Fruit fly (Drosophila melanogaster) whole organism, embryonic: Measurements from ENCODE around the gene CG42269.
A peak's percentile ranks its signal among the peaks of the same experiment; 100 is the strongest.

Source experiments
- Asciz ChIP-seq: fragments of 200-800 bp; sonication (Bioruptor generic); optimal IDR thresholded peaks from 2 replicates; lab custom pipeline; 2017; ENCODE audit warnings: missing biosample characterization, mild to moderate bottlenecking, missing genetic modification characterization, missing genetic modification reagents
- CG11696 ChIP-seq: fragments of 200-800 bp; sonication (Bioruptor generic); IDR thresholded peaks from 2 replicates; pipeline ENCODE4 v1.3.6; 2022; ENCODE audit warnings: missing biosample characterization, missing genetic modification characterization
- CG12236 ChIP-seq: fragments of 200-800 bp; sonication (Bioruptor generic); optimal IDR thresholded peaks from 2 replicates; lab custom pipeline; 2016; ENCODE audit warnings: missing biosample characterization, missing genetic modification characterization
- CG12659 ChIP-seq: fragments of 200-800 bp; sonication (Bioruptor generic); optimal IDR thresholded peaks from 3 replicates; lab custom pipeline; 2017; ENCODE audit warnings: mild to moderate bottlenecking, missing biosample characterization, missing genetic modification reagents, missing genetic modification characterization
- CG12769 ChIP-seq: fragments of 200-800 bp; sonication (Bioruptor generic); optimal IDR thresholded peaks from 2 replicates; lab custom pipeline; 2019; ENCODE audit warnings: missing biosample characterization, mild to moderate bottlenecking, missing genetic modification characterization, moderate library complexity
- CG14014 ChIP-seq: fragments of 200-800 bp; sonication (Bioruptor generic); IDR thresholded peaks from 2 replicates; pipeline ENCODE4 v1.3.6; 2022; ENCODE audit warnings: missing biosample characterization, missing genetic modification characterization
- CG1603 ChIP-seq: fragments of 200-800 bp; sonication (Bioruptor generic); optimal IDR thresholded peaks from 2 replicates; lab custom pipeline; 2019; ENCODE audit warnings: missing biosample characterization, mild to moderate bottlenecking, missing genetic modification characterization, moderate library complexity
- CG16863 ChIP-seq: fragments of 200-800 bp; sonication (Bioruptor generic); optimal IDR thresholded peaks from 3 replicates; lab custom pipeline; 2016; ENCODE audit warnings: missing biosample characterization, missing genetic modification characterization
- CG18476 ChIP-seq: fragments of 200-800 bp; sonication (Bioruptor generic); optimal IDR thresholded peaks from 2 replicates; lab custom pipeline; 2016; ENCODE audit warnings: missing biosample characterization, mild to moderate bottlenecking, missing genetic modification characterization
- CG2889 ChIP-seq: fragments of 200-800 bp; sonication (Bioruptor generic); IDR thresholded peaks from 3 replicates; pipeline ENCODE4 v1.3.6; 2022; ENCODE audit warnings: missing biosample characterization, missing genetic modification characterization
- CG3163 ChIP-seq: fragments of 200-800 bp; sonication (Bioruptor generic); optimal IDR thresholded peaks from 3 replicates; lab custom pipeline; 2016; ENCODE audit warnings: missing biosample characterization, missing genetic modification characterization
- CG32532 ChIP-seq: fragments of 200-800 bp; sonication (Bioruptor generic); IDR thresholded peaks from 2 replicates; pipeline ENCODE4 v1.3.6; 2022; ENCODE audit warnings: missing biosample characterization, missing genetic modification characterization
- CG33557 ChIP-seq: fragments of 200-800 bp; sonication (Bioruptor generic); optimal IDR thresholded peaks from 2 replicates; lab custom pipeline; 2019; ENCODE audit warnings: missing biosample characterization, mild to moderate bottlenecking, missing genetic modification characterization, moderate library complexity
- CG5953 ChIP-seq: fragments of 200-800 bp; sonication (Bioruptor generic); IDR thresholded peaks from 2 replicates; pipeline ENCODE4 v1.3.6; 2022; ENCODE audit warnings: missing biosample characterization, missing genetic modification characterization
- CG6654 ChIP-seq: fragments of 200-800 bp; sonication (Bioruptor generic); optimal IDR thresholded peaks from 2 replicates; lab custom pipeline; 2017; ENCODE audit warnings: missing biosample characterization, mild to moderate bottlenecking, missing genetic modification characterization
- CG7963 ChIP-seq: fragments of 200-800 bp; sonication (Bioruptor generic); IDR thresholded peaks from 3 replicates; pipeline ENCODE4 v1.3.6; 2022; ENCODE audit warnings: missing biosample characterization, missing genetic modification characterization; ENCODE audit not compliant: partially characterized antibody
- CHES-1-like ChIP-seq: fragments of 200-800 bp; sonication (Bioruptor generic); optimal IDR thresholded peaks from 2 replicates; lab custom pipeline; 2016; ENCODE audit warnings: missing biosample characterization, missing genetic modification characterization
- D ChIP-seq, 2 experiments: fragments of 200-800 bp in 1 of 2; fragments of >200 bp in 1 of 2; sonication (Bioruptor generic) in 1 of 2; optimal IDR thresholded peaks; 2 replicates in 1 of 2; 3 replicates in 1 of 2; lab custom pipeline; 2017; ENCODE audit warnings: mild to moderate bottlenecking in 1 of 2, missing biosample characterization in 1 of 2, missing genetic modification characterization in 1 of 2, missing genetic modification reagents in 1 of 2
- Dek ChIP-seq: fragments of 200-800 bp; sonication (Bioruptor generic); optimal IDR thresholded peaks from 3 replicates; lab custom pipeline; 2019; ENCODE audit warnings: missing biosample characterization, mild to moderate bottlenecking, missing genetic modification characterization, moderate library complexity
- Dip3 ChIP-seq: fragments of 200-800 bp; sonication (Bioruptor generic); optimal IDR thresholded peaks from 3 replicates; lab custom pipeline; 2016; ENCODE audit warnings: missing biosample characterization, missing genetic modification characterization
- Dp ChIP-seq: fragments of 200-800 bp; sonication (Bioruptor generic); optimal IDR thresholded peaks from 2 replicates; lab custom pipeline; 2018; ENCODE audit warnings: missing biosample characterization, mild to moderate bottlenecking, missing genetic modification characterization, moderate library complexity
- Ets97D ChIP-seq: fragments of 200-800 bp; sonication (Bioruptor generic); optimal IDR thresholded peaks from 3 replicates; lab custom pipeline; 2016; ENCODE audit warnings: missing biosample characterization, missing genetic modification characterization
- HmgZ ChIP-seq: fragments of 200-800 bp; sonication (Bioruptor generic); optimal IDR thresholded peaks from 2 replicates; lab custom pipeline; 2018; ENCODE audit warnings: missing biosample characterization, mild to moderate bottlenecking, missing genetic modification characterization
- Hr3 ChIP-seq: fragments of 200-800 bp; sonication (Bioruptor generic); optimal IDR thresholded peaks from 3 replicates; lab custom pipeline; 2016; ENCODE audit warnings: missing biosample characterization, missing genetic modification characterization
- Max ChIP-seq: fragments of 200-800 bp; sonication (Bioruptor generic); optimal IDR thresholded peaks from 2 replicates; lab custom pipeline; 2016; ENCODE audit warnings: missing biosample characterization, mild to moderate bottlenecking, missing genetic modification characterization
- Med ChIP-seq: fragments of 200-800 bp; sonication (Bioruptor generic); peaks from one replicate; lab custom pipeline; 2016; ENCODE audit warnings: missing biosample characterization, missing genetic modification characterization, mild to moderate bottlenecking, inconsistent platforms, moderate library complexity
- Mrtf ChIP-seq: fragments of 200-800 bp; sonication (Bioruptor generic); IDR thresholded peaks from 3 replicates; pipeline ENCODE4 v1.3.6; 2022; ENCODE audit warnings: missing biosample characterization, missing genetic modification characterization
- Ravus ChIP-seq: fragments of 200-800 bp; sonication (Bioruptor generic); IDR thresholded peaks from 2 replicates; pipeline ENCODE4 v1.3.6; 2022; ENCODE audit warnings: missing biosample characterization, missing genetic modification characterization
- ato ChIP-seq: fragments of 200-800 bp; sonication (Bioruptor generic); IDR thresholded peaks from 2 replicates; pipeline ENCODE4 v1.3.6; 2022; ENCODE audit warnings: missing biosample characterization, missing genetic modification characterization; ENCODE audit not compliant: partially characterized antibody
- cad ChIP-seq: fragments of >200 bp; optimal IDR thresholded peaks from 2 replicates; lab custom pipeline; 2017; ENCODE audit warnings: missing biosample characterization, missing genetic modification characterization
- ci ChIP-seq: fragments of 200-800 bp; sonication (Bioruptor generic); IDR thresholded peaks from 3 replicates; pipeline ENCODE4 v1.3.6; 2022; ENCODE audit warnings: missing biosample characterization, missing genetic modification characterization
- crc ChIP-seq: fragments of 200-800 bp; sonication (Bioruptor generic); optimal IDR thresholded peaks from 2 replicates; lab custom pipeline; 2016; ENCODE audit warnings: missing biosample characterization, missing genetic modification characterization
- cwo ChIP-seq: fragments of 200-800 bp; sonication (Bioruptor generic); optimal IDR thresholded peaks from 3 replicates; lab custom pipeline; 2017; ENCODE audit warnings: missing biosample characterization, missing genetic modification characterization, mild to moderate bottlenecking, moderate library complexity, missing genetic modification reagents
- dimm ChIP-seq: fragments of 200-800 bp; sonication (Bioruptor generic); IDR thresholded peaks from 2 replicates; pipeline ENCODE4 v1.3.6; 2022; ENCODE audit warnings: missing biosample characterization, missing genetic modification characterization
- disco-r ChIP-seq: fragments of 200-800 bp; sonication (Bioruptor generic); optimal IDR thresholded peaks from 2 replicates; lab custom pipeline; 2016; ENCODE audit warnings: missing biosample characterization, missing genetic modification characterization
- jigr1 ChIP-seq: fragments of 200-800 bp; sonication (Bioruptor generic); IDR thresholded peaks from 3 replicates; pipeline ENCODE4 v1.3.6; 2022; ENCODE audit warnings: missing biosample characterization, missing genetic modification characterization
- jing ChIP-seq: fragments of 200-800 bp; sonication (Bioruptor generic); optimal IDR thresholded peaks from 2 replicates; lab custom pipeline; 2018; ENCODE audit warnings: missing biosample characterization, mild to moderate bottlenecking, missing genetic modification characterization
- kni ChIP-seq: fragments of 200-800 bp; sonication (Bioruptor generic); optimal IDR thresholded peaks from 3 replicates; lab custom pipeline; 2017; ENCODE audit warnings: mild to moderate bottlenecking, missing biosample characterization, missing genetic modification reagents, missing genetic modification characterization
- ranshi ChIP-seq: fragments of 200-800 bp; sonication (Bioruptor generic); IDR thresholded peaks from 2 replicates; pipeline ENCODE4 v1.3.6; 2022; ENCODE audit warnings: missing biosample characterization, missing genetic modification characterization
- rib ChIP-seq: fragments of 200-800 bp; sonication (Bioruptor generic); IDR thresholded peaks from 2 replicates; pipeline ENCODE4 v1.3.6; 2022; ENCODE audit warnings: missing biosample characterization, missing genetic modification characterization
- salm ChIP-seq: fragments of 200-800 bp; sonication (Bioruptor generic); optimal IDR thresholded peaks from 2 replicates; lab custom pipeline; 2018; ENCODE audit warnings: missing biosample characterization, mild to moderate bottlenecking, missing genetic modification characterization
- sens ChIP-seq: fragments of 200-800 bp; sonication (Bioruptor generic); peaks from one replicate; lab custom pipeline; 2016; ENCODE audit warnings: missing biosample characterization, missing genetic modification characterization
- sima ChIP-seq: fragments of 200-800 bp; sonication (Bioruptor generic); optimal IDR thresholded peaks from 2 replicates; lab custom pipeline; 2016; ENCODE audit warnings: missing biosample characterization, missing genetic modification characterization
- sqz ChIP-seq: fragments of 200-800 bp; sonication (Bioruptor generic); optimal IDR thresholded peaks from 3 replicates; lab custom pipeline; 2018; ENCODE audit warnings: missing biosample characterization, mild to moderate bottlenecking, missing genetic modification characterization
- tap ChIP-seq: fragments of 200-800 bp; optimal IDR thresholded peaks from 3 replicates; lab custom pipeline; 2019; ENCODE audit warnings: missing biosample characterization, mild to moderate bottlenecking, missing genetic modification characterization, moderate library complexity
- trem ChIP-seq: fragments of 200-800 bp; optimal IDR thresholded peaks from 3 replicates; lab custom pipeline; 2019; ENCODE audit warnings: missing biosample characterization, mild to moderate bottlenecking, missing genetic modification characterization, moderate library complexity
- twi ChIP-seq: fragments of 200-800 bp; optimal IDR thresholded peaks from 2 replicates; lab custom pipeline; 2019; ENCODE audit warnings: missing biosample characterization, mild to moderate bottlenecking, missing genetic modification characterization, moderate library complexity
- unpg ChIP-seq: fragments of 200-800 bp; sonication (Bioruptor generic); optimal IDR thresholded peaks from 3 replicates; lab custom pipeline; 2018; ENCODE audit warnings: missing biosample characterization, mild to moderate bottlenecking, missing genetic modification characterization, moderate library complexity
- usp ChIP-seq: fragments of >200 bp; optimal IDR thresholded peaks from 2 replicates; lab custom pipeline; 2017; ENCODE audit warnings: missing biosample characterization, missing genetic modification characterization

The CG42269 gene

DNA sequence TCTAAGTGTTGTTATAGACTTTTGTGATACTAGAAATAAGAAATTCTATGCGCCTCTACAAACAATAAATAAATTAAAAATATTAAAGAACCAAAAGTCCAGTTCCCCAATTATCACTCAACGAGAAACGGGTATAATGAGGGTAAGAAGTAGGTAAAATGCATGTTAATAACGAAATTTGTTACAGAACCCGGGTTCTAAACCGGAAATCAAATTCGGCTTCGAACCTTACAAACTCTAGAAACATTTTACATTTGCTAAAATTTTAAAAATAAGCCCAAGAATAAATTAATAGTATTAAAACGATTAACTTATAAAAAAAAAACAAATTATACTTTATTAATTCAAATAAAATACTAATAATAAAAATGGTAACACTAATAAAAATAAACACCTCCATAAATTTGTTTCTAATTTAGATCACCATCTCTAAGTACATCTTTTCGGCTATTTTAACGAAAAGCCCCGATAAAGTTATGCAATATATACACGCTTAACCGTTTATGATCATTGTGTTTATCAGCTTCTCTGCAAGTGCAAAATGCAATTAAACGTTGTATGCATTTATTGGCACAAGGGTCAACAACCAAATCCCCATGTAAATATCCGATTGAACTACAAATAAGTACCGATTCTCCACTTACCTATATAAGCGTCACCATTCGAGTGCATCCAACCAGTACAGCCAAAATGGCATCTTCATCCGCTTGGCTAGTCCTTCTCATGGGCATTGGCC lies 5.5 kb downstream of the CG42269 start, which contains the start of gene CG6602 (continued):
- no peak for TF ChIP-seq CG2889
- peak; percentile 90 for TF ChIP-seq sens (GFP tag; lab: Kevin White, UChicago)
- no peak for TF ChIP-seq CG7963 (GFP tag; lab: Robert Waterston, UW)
- TF ChIP-seq tap = peak; percentile 14
- TF ChIP-seq Dp (GFP tag; lab: Kevin White, UChicago) = no peak
- TF ChIP-seq sima (GFP tag; lab: Kevin White, UChicago) = no peak
- TF ChIP-seq CG12236 = no peak
- TF ChIP-seq sqz = no peak
- no peak for TF ChIP-seq D (optimal IDR thresholded peaks at IDR 0.05; lab: Kevin White, UChicago)
- TF ChIP-seq D (GFP tag; optimal IDR thresholded peaks at IDR 0.05; lab: Kevin White, UChicago) = peak; percentile 67
- TF ChIP-seq Dek (tag; lab: Kevin White, UChicago) = peak; percentile 21
- peak; percentile 39 for TF ChIP-seq jing (GFP tag; lab: Kevin White, UChicago)
- no peak for TF ChIP-seq cwo (GFP tag; lab: Kevin White, UChicago)
- no peak for TF ChIP-seq CG3163 (GFP tag; lab: Kevin White, UChicago)
- no peak for TF ChIP-seq cad (GFP tag; lab: Kevin White, UChicago)
- TF ChIP-seq unpg (GFP tag; lab: Kevin White, UChicago) = peak; percentile 59
- no peak for TF ChIP-seq ato (GFP tag; lab: Robert Waterston, UW)
- TF ChIP-seq Dip3 (GFP tag; lab: Kevin White, UChicago) = peak; percentile 50
- TF ChIP-seq CG6654 = peak; percentile 61
- peak; percentile 50 for TF ChIP-seq Max (GFP tag; lab: Kevin White, UChicago)
- no peak for TF ChIP-seq usp
- TF ChIP-seq disco-r (GFP tag; lab: Kevin White, UChicago) = peak; percentile 40
- TF ChIP-seq jigr1 = no peak; the same call in 2 of the 3 replicates
- peak; percentile 64 for TF ChIP-seq CG1603 (tag; lab: Kevin White, UChicago)
- TF ChIP-seq HmgZ = peak; percentile 37
- TF ChIP-seq CG14014 (GFP tag; lab: Robert Waterston, UW) = peak; percentile 67
- TF ChIP-seq Asciz (GFP tag; lab: Kevin White, UChicago) = peak; percentile 80
- TF ChIP-seq CG32532 = peak; percentile 87
- peak; percentile 47 for TF ChIP-seq CHES-1-like (GFP tag; lab: Kevin White, UChicago)
- TF ChIP-seq salm (tag; lab: Kevin White, UChicago) = no peak
- TF ChIP-seq CG12769 (tag; lab: Kevin White, UChicago) = no peak
- peak; percentile 99 for TF ChIP-seq Ets97D (GFP tag; lab: Kevin White, UChicago)
- peak; percentile 18; the same call in 1 of the 2 replicates for TF ChIP-seq Ravus (GFP tag; lab: Robert Waterston, UW)
- no peak for TF ChIP-seq dimm (GFP tag; lab: Robert Waterston, UW)
- TF ChIP-seq ranshi (GFP tag; lab: Robert Waterston, UW) = peak; percentile 83
- TF ChIP-seq twi (tag; lab: Kevin White, UChicago) = no peak
- TF ChIP-seq CG33557 (GFP tag; lab: Kevin White, UChicago) = peak; percentile 33
- TF ChIP-seq CG5953 (GFP tag; lab: Robert Waterston, UW) = no peak
- TF ChIP-seq crc (GFP tag; lab: Kevin White, UChicago) = peak; percentile 25
- no peak for TF ChIP-seq CG16863 (GFP tag; lab: Kevin White, UChicago)
- TF ChIP-seq Hr3 = peak; percentile 51
- TF ChIP-seq CG18476 (GFP tag; lab: Kevin White, UChicago) = peak; percentile 39
- 0 out of 2 replicates have a peak, but pooled peaks have one; percentile 49 for TF ChIP-seq CG11696 (GFP tag; lab: Robert Waterston, UW)
- peak; percentile 43 for TF ChIP-seq kni
- peak; percentile 34 for TF ChIP-seq trem (tag; lab: Kevin White, UChicago)
- peak; percentile 56 for TF ChIP-seq CG12659 (GFP tag; lab: Kevin White, UChicago)
- TF ChIP-seq ci (GFP tag; lab: Robert Waterston, UW) = peak; percentile 94
- peak; percentile 40; the same call in 1 of the 2 replicates for TF ChIP-seq rib
- TF ChIP-seq Mrtf (GFP tag; lab: Robert Waterston, UW) = peak; percentile 72; the same call in 2 of the 3 replicates
- TF ChIP-seq Med (GFP tag; lab: Kevin White, UChicago) = peak; percentile 92
